Worm (Caenorhabditis elegans): ENCODE measurements around the gene K09H11.6.

The K09H11.6 gene

ce11 chrV:5763787-5764186 is 27.8 kb upstream of the K09H11.6 start, which contains the start of gene pgph-3 (continued):
- no peak for TF ChIP-seq unc-130 (GFP tag; optimal IDR thresholded peaks at IDR 0.05)
- TF ChIP-seq bed-1 (GFP tag; IDR thresholded peaks at IDR 0.05): no peak
- TF ChIP-seq cebp-1 (GFP tag; IDR thresholded peaks at IDR 0.05): no peak
- TF ChIP-seq cebp-1 (tag; optimal IDR thresholded peaks at IDR 0.05): no peak
- TF ChIP-seq pbrm-1 (GFP tag; IDR thresholded peaks at IDR 0.05): no peak
- TF ChIP-seq mxl-1 (tag; optimal IDR thresholded peaks at IDR 0.05): no peak
- no peak for TF ChIP-seq dox-1 (GFP tag; IDR thresholded peaks at IDR 0.05)
- no peak for TF ChIP-seq B0336.3 (GFP tag; IDR thresholded peaks at IDR 0.05)
- TF ChIP-seq attf-5 (GFP tag; optimal IDR thresholded peaks at IDR 0.05): no peak
- TF ChIP-seq mes-4 (tag; optimal IDR thresholded peaks at IDR 0.05): no peak
- 0 out of 2 replicates have a peak, but pooled peaks have one; percentile 39 for TF ChIP-seq Y56A3A.18 (GFP tag; IDR thresholded peaks at IDR 0.05)
- TF ChIP-seq C17E4.6 (GFP tag; IDR thresholded peaks at IDR 0.05): no peak
- TF ChIP-seq sea-2 (GFP tag; IDR thresholded peaks at IDR 0.05): no peak
- TF ChIP-seq Y79H2A.3 (GFP tag; conservative IDR thresholded peaks at IDR 0.05): no peak
- peak; percentile 40 for TF ChIP-seq somi-1 (GFP tag; optimal IDR thresholded peaks at IDR 0.05)
- TF ChIP-seq ZK185.1 (tag; optimal IDR thresholded peaks at IDR 0.05; ENCODE audit: poor library complexity, severe bottlenecking): peak; percentile 8
- peak; percentile 68; the same call in 1 of the 2 replicates for TF ChIP-seq hmg-1.2 (GFP tag; IDR thresholded peaks at IDR 0.05)
- TF ChIP-seq hlh-26 (GFP tag; conservative IDR thresholded peaks at IDR 0.05): no peak
- no peak for TF ChIP-seq unc-62 (GFP tag; optimal IDR thresholded peaks at IDR 0.05)
- TF ChIP-seq rec-8 (tag; optimal IDR thresholded peaks at IDR 0.05): no peak
- TF ChIP-seq athp-1 (tag; optimal IDR thresholded peaks at IDR 0.05): no peak
- no peak; the same call in 1 of the 2 replicates for TF ChIP-seq mcd-1 (GFP tag; IDR thresholded peaks at IDR 0.05)
- TF ChIP-seq aptf-2 (GFP tag; conservative IDR thresholded peaks at IDR 0.05): no peak
- no peak for TF ChIP-seq nhr-120 (GFP tag; IDR thresholded peaks at IDR 0.05)
- TF ChIP-seq hsf-1 (GFP tag; IDR thresholded peaks at IDR 0.05): no peak
- TF ChIP-seq F33H1.4 (GFP tag; IDR thresholded peaks at IDR 0.05): no peak
- no peak for TF ChIP-seq F39B2.1 (GFP tag; IDR thresholded peaks at IDR 0.05)
- TF ChIP-seq lin-40 (tag; optimal IDR thresholded peaks at IDR 0.05): peak; percentile 81
- no peak for TF ChIP-seq madf-3 (GFP tag; IDR thresholded peaks at IDR 0.05)

DNA sequence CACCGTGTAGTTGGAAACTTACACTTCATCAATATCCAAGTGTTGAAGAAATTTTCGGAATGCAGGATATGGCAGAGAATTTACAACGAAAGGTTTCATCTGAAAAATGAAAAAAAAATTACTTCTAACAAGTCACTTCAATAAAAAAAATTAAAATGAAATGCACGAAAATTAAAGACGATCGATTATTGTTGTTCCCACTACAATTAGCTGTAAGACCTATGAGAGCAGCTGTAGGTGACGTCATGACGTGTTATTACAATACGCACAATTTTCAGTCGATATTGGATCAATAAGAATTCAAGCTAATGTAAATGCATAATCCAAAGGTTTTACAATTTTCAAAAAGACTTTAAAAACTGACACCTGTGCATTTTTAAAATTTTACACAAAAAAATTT is 24.2 kb upstream of the K09H11.6 start, which contains the start of gene C53A3.1:
Gene C53A3.1 (minus strand): TSS at position 101 of the 400 bp plus-strand sequence.
- TF ChIP-seq ztf-22 (GFP tag; optimal IDR thresholded peaks at IDR 0.05) (no peak), cebp-2 (GFP tag; IDR thresholded peaks at IDR 0.05) (no peak), dpff-1 (tag; optimal IDR thresholded peaks at IDR 0.05) (no peak), madf-3 (GFP tag; IDR thresholded peaks at IDR 0.05) (no peak), lin-54 (GFP tag; optimal IDR thresholded peaks at IDR 0.05) (no peak), snpc-1.3 (tag; optimal IDR thresholded peaks at IDR 0.05; ENCODE audit: insufficient read depth) (no peak), ztf-18 (tag; optimal IDR thresholded peaks at IDR 0.05) (no peak), let-607 (tag; optimal IDR thresholded peaks at IDR 0.05) (no peak), B0019.2 (GFP tag; conservative IDR thresholded peaks at IDR 0.05) (no peak), D2030.7 (GFP tag; IDR thresholded peaks at IDR 0.05) (no peak), sea-2 (GFP tag; IDR thresholded peaks at IDR 0.05) (no peak), repo-1 (tag; optimal IDR thresholded peaks at IDR 0.05) (no peak), bed-2 (GFP tag; IDR thresholded peaks at IDR 0.05) (no peak), F57A8.1 (GFP tag; optimal IDR thresholded peaks at IDR 0.05) (no peak), egl-44 (GFP tag; IDR thresholded peaks at IDR 0.05) (no peak)
